Fruit fly (Drosophila melanogaster): ENCODE data around the gene CG33263.

CG33263 gene

DNA sequence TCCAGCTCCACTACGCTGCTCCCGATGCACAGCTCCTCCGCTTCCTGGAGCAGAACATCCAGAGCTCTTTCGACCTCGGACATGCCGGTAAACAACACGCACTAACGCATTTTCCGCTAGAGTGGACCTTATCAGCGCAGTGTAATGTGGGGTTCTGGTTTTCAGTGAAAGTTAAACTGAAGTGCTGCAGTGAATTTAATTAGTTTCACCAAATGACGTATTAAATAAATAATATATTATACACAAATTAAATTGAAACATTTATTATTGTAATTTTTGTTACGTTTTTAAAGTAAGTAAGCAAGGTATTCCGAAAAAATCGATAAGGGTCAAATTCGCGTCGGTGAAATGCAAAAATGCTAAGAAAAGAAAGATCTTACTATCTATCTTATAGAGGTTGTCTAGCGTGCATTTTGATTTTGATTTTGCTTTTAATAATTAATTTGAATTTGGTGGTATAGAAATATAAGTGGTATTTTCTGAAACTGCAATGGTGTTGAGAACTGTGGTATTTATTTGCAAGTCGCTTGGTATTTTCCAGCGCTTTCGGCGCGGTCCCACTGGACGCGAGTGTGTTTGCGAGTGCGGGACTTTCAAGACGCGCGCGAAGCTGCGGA, 26.3 kb upstream of the CG33263 start, which contains the start of the genes JMJD7 and CG10738 (continued):
- no peak for TF ChIP-seq CG7271 (tag; optimal IDR thresholded peaks at IDR 0.05)
- TF ChIP-seq unc-4 (GFP tag; IDR thresholded peaks at IDR 0.05; ENCODE audit: partially characterized antibody), result no peak
- TF ChIP-seq CG32532 (GFP tag; IDR thresholded peaks at IDR 0.05), result peak; percentile 85
- TF ChIP-seq eyg (GFP tag; optimal IDR thresholded peaks at IDR 0.05), result no peak
- TF ChIP-seq Nf-YC (tag; optimal IDR thresholded peaks at IDR 0.05), result peak; percentile 19
- TF ChIP-seq corto (GFP tag; optimal IDR thresholded peaks at IDR 0.05), result no peak
- TF ChIP-seq CG18262 (tag; optimal IDR thresholded peaks at IDR 0.05), result peak; percentile 51
- 0 out of 2 replicates have a peak, but pooled peaks have one; percentile 12 for TF ChIP-seq GATAe (GFP tag; conservative IDR thresholded peaks at IDR 0.05)
- TF ChIP-seq CG9932 (GFP tag; IDR thresholded peaks at IDR 0.05), result peak; percentile 87
- no peak for TF ChIP-seq vfl (GFP tag; optimal IDR thresholded peaks at IDR 0.05)
- no peak for TF ChIP-seq CG2875 (GFP tag; optimal IDR thresholded peaks at IDR 0.05)
- peak; percentile 30 for TF ChIP-seq grau (tag; optimal IDR thresholded peaks at IDR 0.05)
- TF ChIP-seq yki (optimal IDR thresholded peaks at IDR 0.05), result no peak
- no peak for TF ChIP-seq C15 (GFP tag; IDR thresholded peaks at IDR 0.05)
- TF ChIP-seq shn (GFP tag; optimal IDR thresholded peaks at IDR 0.05), result peak; percentile 12
- TF ChIP-seq fru (optimal IDR thresholded peaks at IDR 0.05), result no peak
- TF ChIP-seq CG17802 (tag; optimal IDR thresholded peaks at IDR 0.05), result peak; percentile 26
- TF ChIP-seq D19A (tag; optimal IDR thresholded peaks at IDR 0.05), result peak; percentile 63
- peak; percentile 52; the same call in 1 of the 2 replicates for TF ChIP-seq CG11696 (GFP tag; IDR thresholded peaks at IDR 0.05)
- TF ChIP-seq btn (GFP tag; optimal IDR thresholded peaks at IDR 0.05), result no peak
- TF ChIP-seq Atf-2 (GFP tag; optimal IDR thresholded peaks at IDR 0.05), result no peak
- TF ChIP-seq CG7963 (GFP tag; IDR thresholded peaks at IDR 0.05; ENCODE audit: partially characterized antibody), result no peak
- TF ChIP-seq CG34224 (GFP tag; IDR thresholded peaks at IDR 0.05; ENCODE audit: partially characterized antibody), result no peak
- TF ChIP-seq CG12071 (GFP tag; optimal IDR thresholded peaks at IDR 0.05), result peak; percentile 63
- TF ChIP-seq vnd (GFP tag; IDR thresholded peaks at IDR 0.05; ENCODE audit: partially characterized antibody), result no peak
- peak; percentile 96 for TF ChIP-seq Ets65A (GFP tag)
- no peak for TF ChIP-seq CG17385 (GFP tag; optimal IDR thresholded peaks at IDR 0.05)
- peak; percentile 56; the same call in 2 of the 3 replicates for TF ChIP-seq B-H1 (GFP tag; IDR thresholded peaks at IDR 0.05)
- peak; percentile 57 for TF ChIP-seq Xbp1 (GFP tag; optimal IDR thresholded peaks at IDR 0.05)
- TF ChIP-seq ap (GFP tag; IDR thresholded peaks at IDR 0.05), result peak; percentile 70; the same call in 1 of the 2 replicates
- peak; percentile 45 for TF ChIP-seq CG2120 (GFP tag; optimal IDR thresholded peaks at IDR 0.05)
- TF ChIP-seq CG12744 (GFP tag; optimal IDR thresholded peaks at IDR 0.05), result no peak
- TF ChIP-seq slbo (GFP tag; IDR thresholded peaks at IDR 0.05), result peak; percentile 80
- TF ChIP-seq CG34422 (GFP tag; IDR thresholded peaks at IDR 0.05), result peak; percentile 79
- TF ChIP-seq Abd-B (GFP tag; optimal IDR thresholded peaks at IDR 0.05), result no peak
- peak; percentile 27 for TF ChIP-seq CTCF (GFP tag; optimal IDR thresholded peaks at IDR 0.05)
- TF ChIP-seq CG11398 (GFP tag; optimal IDR thresholded peaks at IDR 0.05), result no peak
- TF ChIP-seq CG6254 (GFP tag; optimal IDR thresholded peaks at IDR 0.05), result peak; percentile 68
- peak; percentile 31 for TF ChIP-seq zfh2 (GFP tag; optimal IDR thresholded peaks at IDR 0.05)
- TF ChIP-seq CoRest (tag; optimal IDR thresholded peaks at IDR 0.05), result peak; percentile 20
- TF ChIP-seq peb (GFP tag; IDR thresholded peaks at IDR 0.05), result 0 out of 2 replicates have a peak, but pooled peaks have one; percentile 41
- TF ChIP-seq abd-A (tag; optimal IDR thresholded peaks at IDR 0.05), result no peak
- no peak for TF ChIP-seq insv (GFP tag; optimal IDR thresholded peaks at IDR 0.05)
- peak; percentile 74 for TF ChIP-seq tup (GFP tag; optimal IDR thresholded peaks at IDR 0.05)
- no peak for TF ChIP-seq tx (GFP tag; optimal IDR thresholded peaks at IDR 0.05)
- no peak for TF ChIP-seq CG4360 (GFP tag; IDR thresholded peaks at IDR 0.05)
- peak; percentile 18 for TF ChIP-seq kah (GFP tag; optimal IDR thresholded peaks at IDR 0.05)
- no peak for TF ChIP-seq wor (GFP tag; IDR thresholded peaks at IDR 0.05)
- TF ChIP-seq CG6854 (GFP tag; optimal IDR thresholded peaks at IDR 0.05), result no peak
- TF ChIP-seq CG10321 (GFP tag; IDR thresholded peaks at IDR 0.05), result no peak
- TF ChIP-seq NK7.1 (GFP tag; optimal IDR thresholded peaks at IDR 0.05), result no peak
